Worm (Caenorhabditis elegans) whole organism, early embryonic: ENCODE data around the gene F15G9.5.

ENCODE experiments used
- B0310.2 ChIP-seq: sonication (generic microtip); optimal IDR thresholded peaks from 2 replicates; lab custom pipeline; 2016; ENCODE audit warnings: mild to moderate bottlenecking, missing genetic modification characterization, missing compliant biosample characterization
- F13C5.2 ChIP-seq: sonication (generic microtip); optimal IDR thresholded peaks from 2 replicates; lab custom pipeline; 2017; ENCODE audit warnings: mild to moderate bottlenecking, missing genetic modification characterization, inconsistent platforms, missing compliant biosample characterization
- aly-1 ChIP-seq: sonication (generic microtip); optimal IDR thresholded peaks from 2 replicates; lab custom pipeline; 2016; ENCODE audit warnings: missing genetic modification characterization, missing compliant biosample characterization
- ama-1 ChIP-seq: fragments of 150-350 bp; optimal IDR thresholded peaks from 2 replicates; lab custom pipeline; 2014
- ceh-13 ChIP-seq: fragments of 200-800 bp; sonication (Bioruptor generic); optimal IDR thresholded peaks from 2 replicates; lab custom pipeline; 2018; ENCODE audit warnings: mild to moderate bottlenecking, missing genetic modification characterization, missing compliant biosample characterization
- ceh-36 ChIP-seq: sonication (generic microtip); optimal IDR thresholded peaks from 2 replicates; lab custom pipeline; 2016; ENCODE audit warnings: missing genetic modification characterization, inconsistent platforms, missing compliant biosample characterization
- ets-7 ChIP-seq: sonication (generic microtip); optimal IDR thresholded peaks from 2 replicates; lab custom pipeline; 2016; ENCODE audit warnings: missing genotype, missing genetic modification characterization, missing compliant biosample characterization
- flt-1 ChIP-seq: fragments of 200-800 bp; sonication (Bioruptor generic); IDR thresholded peaks from 2 replicates; pipeline ENCODE4 v1.3.6; 2022; ENCODE audit warnings: missing genetic modification characterization, missing compliant biosample characterization
- hmbx-1 ChIP-seq: sonication (generic microtip); optimal IDR thresholded peaks from 2 replicates; lab custom pipeline; 2016; ENCODE audit warnings: mild to moderate bottlenecking, missing genetic modification characterization, missing compliant biosample characterization
- hmg-4 ChIP-seq: fragments of 200-800 bp; sonication (Bioruptor generic); optimal IDR thresholded peaks from 2 replicates; lab custom pipeline; 2018; ENCODE audit warnings: mild to moderate bottlenecking, missing genetic modification characterization, missing compliant biosample characterization
- hnd-1 ChIP-seq: sonication (generic microtip); optimal IDR thresholded peaks from 2 replicates; lab custom pipeline; 2016; ENCODE audit warnings: missing genetic modification characterization, missing compliant biosample characterization
- pes-1 ChIP-seq: fragments of 200-800 bp; sonication (Bioruptor generic); IDR thresholded peaks from 2 replicates; pipeline ENCODE4 v1.3.6; 2022; ENCODE audit warnings: missing genetic modification reagents, missing genetic modification characterization, missing compliant biosample characterization
- scrt-1 ChIP-seq: fragments of 200-800 bp; sonication (Bioruptor generic); IDR thresholded peaks from 2 replicates; pipeline ENCODE4 v1.3.6; 2022; ENCODE audit warnings: missing genetic modification characterization, missing compliant biosample characterization
- sea-1 ChIP-seq: fragments of 200-800 bp; sonication (Bioruptor generic); conservative IDR thresholded peaks from 2 replicates; pipeline ENCODE4 v1.3.6; 2022; ENCODE audit warnings: missing genetic modification characterization, missing compliant biosample characterization
- tbx-11 ChIP-seq: fragments of 200-800 bp; sonication (Bioruptor generic); IDR thresholded peaks from 2 replicates; pipeline ENCODE4 v1.3.6; 2022; ENCODE audit warnings: missing genetic modification characterization, missing compliant biosample characterization
- tbx-37 ChIP-seq: fragments of 200-800 bp; sonication (Bioruptor generic); conservative IDR thresholded peaks from 2 replicates; pipeline ENCODE4 v1.3.6; 2022; ENCODE audit warnings: missing genetic modification reagents, missing genetic modification characterization, missing compliant biosample characterization
- tra-4 ChIP-seq: sonication (generic microtip); optimal IDR thresholded peaks from 2 replicates; lab custom pipeline; 2017; ENCODE audit warnings: missing genetic modification characterization, missing compliant biosample characterization

F15G9.5 gene

DNA sequence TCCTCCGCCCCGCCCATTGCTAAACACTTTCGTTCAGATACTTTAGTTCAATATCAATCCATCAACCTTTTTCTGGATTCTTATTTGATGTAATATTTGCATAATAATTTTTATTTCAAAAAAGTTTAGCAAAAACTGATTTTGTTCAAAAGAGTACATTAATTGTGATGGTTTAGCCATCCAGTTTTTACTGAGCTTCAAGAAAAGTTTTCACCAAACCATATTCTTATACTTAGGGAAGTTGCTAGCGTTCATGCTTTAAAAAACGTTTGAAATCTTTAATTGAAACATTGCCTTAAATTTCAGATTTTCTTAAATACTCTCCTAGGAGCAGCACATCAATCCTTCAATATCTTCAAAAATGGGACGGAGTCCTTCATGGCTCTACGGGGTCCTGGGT, 20.4 kb downstream of the F15G9.5 start, which contains the start of gene him-4:
Gene him-4 (plus strand): TSS at position 301 of the 400 bp plus-strand sequence.
- no peak for TF ChIP-seq tbx-11
- no peak for TF ChIP-seq sea-1 (GFP tag; lab: Robert Waterston, UW)
- TF ChIP-seq ets-7 (tag; lab: Kevin White, UChicago), result no peak
- TF ChIP-seq flt-1 (GFP tag; lab: Robert Waterston, UW), result no peak
- no peak for TF ChIP-seq ama-1 (lab: Kevin White, UChicago)
- no peak for TF ChIP-seq ceh-36 (tag; lab: Kevin White, UChicago)
- TF ChIP-seq tra-4 (tag; lab: Kevin White, UChicago), result no peak
- no peak for TF ChIP-seq scrt-1 (GFP tag; lab: Robert Waterston, UW)
- no peak for TF ChIP-seq F13C5.2
- no peak for TF ChIP-seq hmbx-1 (tag; lab: Kevin White, UChicago)
- TF ChIP-seq hmg-4 (GFP tag; lab: Kevin White, UChicago), result no peak
- no peak for TF ChIP-seq hnd-1

DNA sequence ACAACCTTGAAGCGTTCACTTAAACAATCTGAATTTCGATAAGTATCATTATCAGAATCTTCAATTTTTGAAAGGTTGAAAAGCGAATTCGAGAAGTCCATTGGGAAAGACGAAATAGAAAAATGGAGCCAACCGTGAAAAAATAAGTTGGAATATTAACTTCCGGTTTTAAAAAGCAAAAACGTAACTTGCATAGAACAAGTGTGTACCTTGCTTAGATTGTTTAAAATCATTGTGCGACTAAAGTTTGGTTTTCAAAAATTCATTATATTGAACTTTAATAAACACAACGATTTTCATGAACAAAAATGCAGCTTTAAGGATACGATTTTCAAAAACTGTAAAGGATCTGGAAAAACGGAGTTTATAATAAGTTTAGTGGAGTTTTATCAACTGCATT, 24.1 kb downstream of the F15G9.5 start, which contains the start of gene F15G9.2:
Gene F15G9.2 (minus strand): TSS at position 101 of the 400 bp plus-strand sequence.
- TF ChIP-seq sea-1 (GFP tag; lab: Robert Waterston, UW) (no peak), F13C5.2 (no peak), tra-4 (tag; lab: Kevin White, UChicago) (no peak), pes-1 (no peak), ceh-36 (tag; lab: Kevin White, UChicago) (no peak), hmbx-1 (tag; lab: Kevin White, UChicago) (no peak), aly-1 (no peak), ets-7 (tag; lab: Kevin White, UChicago) (no peak), tbx-11 (no peak)

DNA sequence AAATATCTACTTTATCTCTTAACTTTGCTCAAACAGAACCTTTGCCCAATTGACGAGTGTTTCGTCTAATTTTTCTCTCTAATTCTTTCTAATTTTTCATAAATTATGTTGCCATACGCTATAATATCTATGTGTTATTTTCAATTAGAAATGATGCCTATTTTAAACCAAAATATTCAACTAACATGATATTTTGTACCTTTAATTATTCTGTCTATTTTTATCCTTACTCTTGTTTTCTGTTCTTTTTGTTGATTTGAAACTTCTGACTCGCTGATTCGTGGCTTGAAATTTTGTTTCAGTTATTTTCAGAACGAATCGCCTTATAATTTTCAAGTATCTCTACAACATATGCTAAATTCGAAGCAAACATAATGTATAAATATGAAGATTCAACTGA, 28.2 kb downstream of the F15G9.5 start, which contains the start of gene F15G9.6:
Gene F15G9.6 (plus strand): TSS at position 301 of the 400 bp plus-strand sequence.
- TF ChIP-seq sea-1 (GFP tag; lab: Robert Waterston, UW) (no peak), ama-1 (lab: Kevin White, UChicago) (no peak), scrt-1 (GFP tag; lab: Robert Waterston, UW) (no peak), ceh-13 (no peak), F13C5.2 (no peak), aly-1 (no peak), hmbx-1 (tag; lab: Kevin White, UChicago) (no peak), tra-4 (tag; lab: Kevin White, UChicago) (no peak), ets-7 (tag; lab: Kevin White, UChicago) (no peak), hnd-1 (no peak), hmg-4 (GFP tag; lab: Kevin White, UChicago) (no peak), tbx-37 (GFP tag; lab: Robert Waterston, UW) (no peak), pes-1 (no peak), ceh-36 (tag; lab: Kevin White, UChicago) (no peak), B0310.2 (tag; lab: Kevin White, UChicago) (no peak), flt-1 (GFP tag; lab: Robert Waterston, UW) (no peak), tbx-11 (no peak)

- no peak for TF ChIP-seq pes-1
Observed at ce11 chrX:9706084-9706483, 31.6 kb downstream of the F15G9.5 start, which contains the start of gene F15G9.1. TSS of gene F15G9.1 (plus strand) at chrX:9706384.

- TF ChIP-seq aly-1 (no peak), scrt-1 (GFP tag; lab: Robert Waterston, UW) (no peak), ceh-13 (no peak), hnd-1 (no peak), F13C5.2 (no peak), tbx-37 (GFP tag; lab: Robert Waterston, UW) (no peak), tbx-11 (no peak), ceh-36 (tag; lab: Kevin White, UChicago) (no peak), sea-1 (GFP tag; lab: Robert Waterston, UW) (no peak), hmg-4 (GFP tag; lab: Kevin White, UChicago) (no peak)
Observed at ce11 chrX:9705257-9706035, 32.2 kb downstream of the F15G9.5 start.

ce11 chrX:9702790-9703189, 34.9 kb downstream of the F15G9.5 start:
- TF ChIP-seq hmg-4 (GFP tag; lab: Kevin White, UChicago) (no peak), aly-1 (no peak), ceh-13 (no peak), hmbx-1 (tag; lab: Kevin White, UChicago) (no peak), ets-7 (tag; lab: Kevin White, UChicago) (no peak), sea-1 (GFP tag; lab: Robert Waterston, UW) (no peak), ama-1 (lab: Kevin White, UChicago) (no peak), tra-4 (tag; lab: Kevin White, UChicago) (no peak), tbx-37 (GFP tag; lab: Robert Waterston, UW) (no peak), B0310.2 (tag; lab: Kevin White, UChicago) (no peak), flt-1 (GFP tag; lab: Robert Waterston, UW) (no peak), ceh-36 (tag; lab: Kevin White, UChicago) (no peak), scrt-1 (GFP tag; lab: Robert Waterston, UW) (no peak), hnd-1 (no peak), pes-1 (no peak), tbx-11 (no peak), F13C5.2 (no peak)

ce11 chrX:9698359-9698758, 39.3 kb downstream of the F15G9.5 start, which contains the start of gene dyf-7:
TSS of gene dyf-7 (plus strand) at chrX:9698659.
- TF ChIP-seq hmg-4 (GFP tag; lab: Kevin White, UChicago), result no peak
- TF ChIP-seq tbx-11, result no peak
- TF ChIP-seq ceh-36 (tag; lab: Kevin White, UChicago), result no peak
- no peak for TF ChIP-seq B0310.2 (tag; lab: Kevin White, UChicago)
- no peak for TF ChIP-seq aly-1
- no peak for TF ChIP-seq pes-1
- no peak for TF ChIP-seq F13C5.2
- no peak for TF ChIP-seq ceh-13
- TF ChIP-seq flt-1 (GFP tag; lab: Robert Waterston, UW), result no peak
- TF ChIP-seq ets-7 (tag; lab: Kevin White, UChicago), result no peak
